Worm (Caenorhabditis elegans) whole organism, L3 larva: ENCODE measurements around the gene lge-1.

ENCODE experiments used
- R02D3.7 ChIP-seq: fragments of 150-350 bp; optimal IDR thresholded peaks from 2 replicates; lab custom pipeline; 2014; ENCODE audit warnings: missing biosample characterization, missing genetic modification characterization
- ZK546.5 ChIP-seq: sonication (generic microtip); optimal IDR thresholded peaks from 2 replicates; lab custom pipeline; 2017; ENCODE audit warnings: missing biosample characterization, missing genetic modification characterization
- ama-1 ChIP-seq: fragments of 150-350 bp; optimal IDR thresholded peaks from 2 replicates; lab custom pipeline; 2018
- ceh-16 ChIP-seq: sonication (generic microtip); optimal IDR thresholded peaks from 2 replicates; lab custom pipeline; 2017; ENCODE audit warnings: missing biosample characterization, missing genetic modification characterization
- ceh-28 ChIP-seq: fragments of 150-350 bp; optimal IDR thresholded peaks from 2 replicates; lab custom pipeline; 2014; ENCODE audit warnings: missing biosample characterization, missing genetic modification reagents, missing genetic modification characterization
- ceh-82 ChIP-seq: fragments of 150-350 bp; optimal IDR thresholded peaks from 2 replicates; lab custom pipeline; 2014; ENCODE audit warnings: missing biosample characterization, missing genetic modification characterization
- ceh-9 ChIP-seq: sonication (generic microtip); optimal IDR thresholded peaks from 2 replicates; lab custom pipeline; 2018; ENCODE audit warnings: missing biosample characterization, missing genetic modification characterization
- daf-12 ChIP-seq: fragments of 150-350 bp; optimal IDR thresholded peaks from 2 replicates; lab custom pipeline; 2014; ENCODE audit warnings: missing biosample characterization, missing genetic modification reagents, missing genetic modification characterization
- elt-1 ChIP-seq: fragments of 150-350 bp; optimal IDR thresholded peaks from 2 replicates; lab custom pipeline; 2014; ENCODE audit warnings: missing biosample characterization, missing genetic modification characterization
- elt-2 ChIP-seq: sonication (generic microtip); optimal IDR thresholded peaks from 2 replicates; lab custom pipeline; 2016; ENCODE audit warnings: missing genetic modification reagents, mild to moderate bottlenecking, missing genetic modification characterization, missing compliant biosample characterization
- elt-3 ChIP-seq, 3 experiments: fragments of 150-350 bp in 1 of 3; sonication (generic microtip) in 2 of 3; optimal IDR thresholded peaks; 2 replicates in 2 of 3; 4 replicates in 1 of 3; lab custom pipeline; 2014 to 2017; ENCODE audit warnings: missing biosample characterization in 3 of 3, missing genetic modification characterization in 3 of 3
- eor-1 ChIP-seq, 2 experiments: fragments of 150-350 bp; optimal IDR thresholded peaks; 2 replicates each; lab custom pipeline; 2014 to 2018; ENCODE audit warnings: missing biosample characterization in 2 of 2, missing genetic modification characterization in 2 of 2
- fkh-10 ChIP-seq: sonication (generic microtip); optimal IDR thresholded peaks from 2 replicates; lab custom pipeline; 2017; ENCODE audit warnings: missing biosample characterization, missing genetic modification reagents, missing genetic modification characterization
- fos-1 ChIP-seq: fragments of 150-350 bp; optimal IDR thresholded peaks from 2 replicates; lab custom pipeline; 2014; ENCODE audit warnings: missing biosample characterization, missing genetic modification characterization
- jun-1 ChIP-seq: fragments of 150-350 bp; optimal IDR thresholded peaks from 2 replicates; lab custom pipeline; 2014; ENCODE audit warnings: missing biosample characterization, missing genetic modification reagents, missing genetic modification characterization
- lsy-12 ChIP-seq: sonication (generic microtip); optimal IDR thresholded peaks from 2 replicates; lab custom pipeline; 2016; ENCODE audit warnings: mild to moderate bottlenecking, missing genetic modification characterization, missing compliant biosample characterization
- mdl-1 ChIP-seq: fragments of 150-350 bp; optimal IDR thresholded peaks from 2 replicates; lab custom pipeline; 2014; ENCODE audit warnings: missing biosample characterization, missing genetic modification characterization
- nfya-1 ChIP-seq: sonication (generic microtip); optimal IDR thresholded peaks from 2 replicates; lab custom pipeline; 2017; ENCODE audit warnings: missing genetic modification characterization, mild to moderate bottlenecking, missing compliant biosample characterization, antibody characterized with exemption, moderate library complexity; ENCODE audit not compliant: insufficient read depth
- nhr-25 ChIP-seq: sonication (generic microtip); optimal IDR thresholded peaks from 2 replicates; lab custom pipeline; 2017; ENCODE audit warnings: missing biosample characterization, missing genetic modification characterization
- nhr-28 ChIP-seq: fragments of 150-350 bp; optimal IDR thresholded peaks from 2 replicates; lab custom pipeline; 2014; ENCODE audit warnings: missing biosample characterization, missing genetic modification characterization
- nhr-76 ChIP-seq: fragments of 150-350 bp; sonication (generic microtip); optimal IDR thresholded peaks from 5 replicates; lab custom pipeline; 2014; ENCODE audit warnings: missing biosample characterization, missing genetic modification characterization
- nhr-77 ChIP-seq: fragments of 150-350 bp; optimal IDR thresholded peaks from 2 replicates; lab custom pipeline; 2014; ENCODE audit warnings: missing biosample characterization, missing genetic modification characterization
- pha-4 ChIP-seq: fragments of 150-350 bp; optimal IDR thresholded peaks from 2 replicates; lab custom pipeline; 2014; ENCODE audit warnings: missing biosample characterization, missing genetic modification reagents, missing genetic modification characterization
- pqm-1 ChIP-seq: fragments of 150-350 bp; optimal IDR thresholded peaks from 2 replicates; lab custom pipeline; 2017; ENCODE audit warnings: missing biosample characterization, missing genetic modification characterization, inconsistent platforms
- sea-2 ChIP-seq: fragments of 150-350 bp; sonication (generic microtip); optimal IDR thresholded peaks from 4 replicates; lab custom pipeline; 2014; ENCODE audit warnings: missing biosample characterization, missing genetic modification reagents, missing genetic modification characterization
- skn-1 ChIP-seq: fragments of 150-350 bp; optimal IDR thresholded peaks from 2 replicates; lab custom pipeline; 2014; ENCODE audit warnings: missing biosample characterization, missing genetic modification characterization
- snpc-4 ChIP-seq: fragments of 150-350 bp; optimal IDR thresholded peaks from 2 replicates; lab custom pipeline; 2014; ENCODE audit warnings: missing biosample characterization, missing genetic modification characterization
- tbx-2 ChIP-seq: sonication (generic microtip); optimal IDR thresholded peaks from 2 replicates; lab custom pipeline; 2016; ENCODE audit warnings: mild to moderate bottlenecking, missing genetic modification characterization, missing compliant biosample characterization
- unc-39 ChIP-seq: sonication (generic microtip); optimal IDR thresholded peaks from 4 replicates; lab custom pipeline; 2017; ENCODE audit warnings: missing biosample characterization, missing genetic modification characterization
- unc-62 ChIP-seq: fragments of 150-350 bp; sonication (generic microtip); optimal IDR thresholded peaks from 4 replicates; lab custom pipeline; 2014; ENCODE audit warnings: missing biosample characterization, missing genetic modification reagents, missing genetic modification characterization

Gene lge-1

ce11 chrX:10999176-10999575, 32.8 kb downstream of the lge-1 start, which contains the start of gene F59F3.6:
F59F3.6 (minus strand) TSS chrX:10999276.
- TF ChIP-seq unc-62 (GFP tag; lab: Kevin White, UChicago), result no peak
- TF ChIP-seq lsy-12, result no peak
- TF ChIP-seq tbx-2 (tag; lab: Kevin White, UChicago), result peak; percentile 38
- TF ChIP-seq sea-2 (GFP tag; lab: Kevin White, UChicago), result no peak
- no peak for TF ChIP-seq ceh-82
- no peak for TF ChIP-seq daf-12

- TF ChIP-seq R02D3.7 (no peak), nhr-28 (tag; lab: Kevin White, UChicago) (no peak), nhr-77 (tag; lab: Kevin White, UChicago) (no peak)
Measured at ce11 chrX:11001750-11002149, 35.4 kb downstream of the lge-1 start, which contains the start of gene col-177. col-177 (minus strand) TSS chrX:11001850.

ce11 chrX:11003701-11004100, 37.4 kb downstream of the lge-1 start:
- no peak for TF ChIP-seq tbx-2 (tag; lab: Kevin White, UChicago)
- TF ChIP-seq elt-1 (tag; lab: Kevin White, UChicago), result no peak
- TF ChIP-seq unc-62 (GFP tag; lab: Kevin White, UChicago), result no peak
- no peak for TF ChIP-seq nhr-76
- TF ChIP-seq snpc-4 (tag; lab: Kevin White, UChicago), result no peak

ce11 chrX:11007393-11007792, 41.0 kb downstream of the lge-1 start:
- TF ChIP-seq elt-1 (tag; lab: Kevin White, UChicago) (no peak), daf-12 (no peak), elt-2 (tag; lab: Kevin White, UChicago) (peak; percentile 58), unc-62 (GFP tag; lab: Kevin White, UChicago) (no peak), ama-1 (lab: Kevin White, UChicago) (no peak), mdl-1 (tag; lab: Kevin White, UChicago) (no peak), nhr-77 (tag; lab: Kevin White, UChicago) (no peak), fos-1 (tag; lab: Kevin White, UChicago) (no peak), pqm-1 (peak; percentile 50)

ce11 chrX:11008052-11008451, 41.7 kb downstream of the lge-1 start, which contains the start of gene del-5:
del-5 (minus strand) TSS chrX:11008181.
- TF ChIP-seq jun-1 (tag; lab: Kevin White, UChicago), result peak; percentile 6
- peak; percentile 16 for TF ChIP-seq nfya-1
- no peak for TF ChIP-seq fkh-10 (GFP tag; lab: Kevin White, UChicago)
- peak; percentile 90 for TF ChIP-seq elt-2 (tag; lab: Kevin White, UChicago)
- peak; percentile 84 for TF ChIP-seq pqm-1
- TF ChIP-seq ama-1 (lab: Kevin White, UChicago), result no peak

- TF ChIP-seq nhr-28 (tag; lab: Kevin White, UChicago), result no peak
Measured at ce11 chrX:11008954-11009353, 42.6 kb downstream of the lge-1 start, which contains the start of gene ttr-31. ttr-31 (minus strand) TSS chrX:11009054.

ce11 chrX:11010565-11010964, 44.2 kb downstream of the lge-1 start, which contains the start of gene F58A3.4:
F58A3.4 (minus strand) TSS chrX:11010665.
- TF ChIP-seq unc-62 (GFP tag; lab: Kevin White, UChicago), result no peak
- no peak for TF ChIP-seq jun-1 (tag; lab: Kevin White, UChicago)
- TF ChIP-seq elt-1 (tag; lab: Kevin White, UChicago), result no peak
- no peak for TF ChIP-seq fkh-10 (GFP tag; lab: Kevin White, UChicago)
- no peak for TF ChIP-seq ceh-28 (tag; lab: Kevin White, UChicago)
- TF ChIP-seq skn-1 (tag; lab: Kevin White, UChicago), result no peak
- TF ChIP-seq ZK546.5 (tag; lab: Kevin White, UChicago), result no peak
- no peak for TF ChIP-seq ceh-9
- no peak for TF ChIP-seq unc-39 (tag; lab: Kevin White, UChicago)
- no peak for TF ChIP-seq pha-4 (tag; lab: Kevin White, UChicago)
- TF ChIP-seq elt-3 (tag; optimal IDR thresholded peaks at IDR 0.05; lab: Kevin White, UChicago), result no peak
- TF ChIP-seq eor-1 (tag; optimal IDR thresholded peaks at IDR 0.05; lab: Kevin White, UChicago), result no peak
- no peak for TF ChIP-seq nfya-1
- no peak for TF ChIP-seq snpc-4 (tag; lab: Kevin White, UChicago)
- TF ChIP-seq nhr-25 (tag; lab: Kevin White, UChicago), result no peak
- no peak for TF ChIP-seq nhr-76
- no peak for TF ChIP-seq daf-12
- TF ChIP-seq elt-2 (tag; lab: Kevin White, UChicago), result no peak
- TF ChIP-seq ceh-16 (tag; lab: Kevin White, UChicago), result no peak
- TF ChIP-seq, all 47 proteins: peak for 0
